Worm (Caenorhabditis elegans) whole organism, young adult: ENCODE results near the gene T22C8.4.

Source experiments
- Y53G8AR.9 ChIP-seq: fragments of 200-800 bp; sonication (Bioruptor generic); conservative IDR thresholded peaks from 2 replicates; pipeline ENCODE4 v1.3.6; 2022; ENCODE audit warnings: missing genetic modification reagents, missing genetic modification characterization, missing compliant biosample characterization
- Y95B8A.8 ChIP-seq: fragments of 200-800 bp; sonication (Bioruptor generic); IDR thresholded peaks from 2 replicates; pipeline ENCODE4 v1.3.6; 2022; ENCODE audit warnings: missing genetic modification reagents, missing genetic modification characterization, missing compliant biosample characterization
- ama-1 ChIP-seq, 3 experiments: fragments of 150-350 bp in 1 of 3; sonication (generic microtip) in 2 of 3; optimal IDR thresholded peaks; 2 replicates each; lab custom pipeline; 2014 to 2018; ENCODE audit warnings: missing biosample characterization in 2 of 3, missing genetic modification characterization in 2 of 3, missing genetic modification reagents in 2 of 3
- dpff-1 ChIP-seq: sonication (generic microtip); optimal IDR thresholded peaks from 2 replicates; lab custom pipeline; 2017; ENCODE audit warnings: mild to moderate bottlenecking, missing genetic modification characterization, missing compliant biosample characterization
- ets-4 ChIP-seq: fragments of 200-800 bp; sonication (Bioruptor generic); optimal IDR thresholded peaks from 2 replicates; lab custom pipeline; 2018; ENCODE audit warnings: mild to moderate bottlenecking, missing genetic modification characterization, missing compliant biosample characterization
- hrde-1 ChIP-seq: sonication (generic microtip); optimal IDR thresholded peaks from 2 replicates; lab custom pipeline; 2016; ENCODE audit warnings: missing genetic modification characterization, mild to moderate bottlenecking, missing compliant biosample characterization, moderate library complexity, missing genotype, missing genetic modification reagents, borderline replicate concordance
- mxl-1 ChIP-seq: sonication (generic microtip); optimal IDR thresholded peaks from 2 replicates; lab custom pipeline; 2016; ENCODE audit warnings: missing genetic modification characterization, missing compliant biosample characterization
- nfya-1 ChIP-seq: sonication (generic microtip); optimal IDR thresholded peaks from 2 replicates; lab custom pipeline; 2017; ENCODE audit warnings: antibody characterized with exemption, missing compliant biosample characterization, missing genetic modification characterization, borderline replicate concordance; ENCODE audit not compliant: insufficient read depth
- pbrm-1 ChIP-seq: fragments of 200-800 bp; sonication (Bioruptor generic); IDR thresholded peaks from 2 replicates; pipeline ENCODE4 v1.3.6; 2022; ENCODE audit warnings: missing genetic modification reagents, missing genetic modification characterization, missing compliant biosample characterization
- pha-4 ChIP-seq: fragments of 150-350 bp; sonication (generic microtip); optimal IDR thresholded peaks from 2 replicates; lab custom pipeline; 2014; ENCODE audit warnings: missing biosample characterization, missing genetic modification reagents, missing genetic modification characterization
- snpc-4 ChIP-seq, 5 experiments: fragments of 150-350 bp in 1 of 5; sonication (generic microtip) in 4 of 5; optimal IDR thresholded peaks; 2 replicates each; lab custom pipeline; 2014 to 2018; ENCODE audit warnings: missing genetic modification characterization in 5 of 5, missing biosample characterization in 3 of 5, antibody characterized with exemption in 2 of 5, mild to moderate bottlenecking in 2 of 5, missing compliant biosample characterization in 2 of 5, missing genotype in 2 of 5, moderate library complexity in 2 of 5, missing genetic modification reagents in 1 of 5

DNA sequence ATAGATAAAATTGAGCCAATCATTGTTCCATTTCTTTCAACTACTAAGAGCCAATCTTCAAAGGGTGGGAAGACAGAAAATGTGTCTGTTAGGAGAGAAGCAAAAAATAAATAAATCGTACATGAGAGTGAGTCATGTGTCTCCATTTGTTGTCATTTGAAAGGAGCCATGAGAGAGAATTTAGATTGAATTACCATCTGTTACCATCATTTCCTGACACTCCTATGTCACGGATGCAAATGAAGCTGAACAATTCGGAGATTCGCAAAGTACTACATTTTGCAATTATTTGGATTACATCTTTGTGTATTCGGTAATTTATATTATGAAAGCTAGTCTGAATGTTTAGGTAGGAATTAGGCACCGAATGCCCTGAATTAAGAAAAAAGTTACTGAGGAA, 34.9 kb downstream of the T22C8.4 start:
- TF ChIP-seq ama-1 (optimal IDR thresholded peaks at IDR 0.05; lab: Kevin White, UChicago) (no peak), ama-1 (GFP tag; optimal IDR thresholded peaks at IDR 0.05; lab: Kevin White, UChicago) (no peak), nfya-1 (tag; lab: Kevin White, UChicago) (no peak), hrde-1 (tag; lab: Kevin White, UChicago) (no peak), Y95B8A.8 (GFP tag; lab: Robert Waterston, UW) (no peak), Y53G8AR.9 (GFP tag; lab: Robert Waterston, UW) (no peak), snpc-4 (GFP tag; optimal IDR thresholded peaks at IDR 0.05; lab: Kevin White, UChicago) (no peak), snpc-4 (tag; optimal IDR thresholded peaks at IDR 0.05; lab: Kevin White, UChicago) (no peak), ets-4 (GFP tag; lab: Kevin White, UChicago) (no peak), pbrm-1 (GFP tag; lab: Robert Waterston, UW) (no peak), dpff-1 (tag; lab: Kevin White, UChicago) (no peak), mxl-1 (no peak), pha-4 (tag; lab: Kevin White, UChicago) (no peak)
